Fruit fly (Drosophila melanogaster): ENCODE results near the gene Teh4.

Gene Teh4

dm6 chr3L:4220679-4221078 is 42.6 kb upstream of the Teh4 start (continued):
- peak; percentile 26 for TF ChIP-seq dmrt11E (tag; optimal IDR thresholded peaks at IDR 0.05)
- no peak for TF ChIP-seq trh (GFP tag; optimal IDR thresholded peaks at IDR 0.05)
- no peak for TF ChIP-seq CG3726 (GFP tag; IDR thresholded peaks at IDR 0.05)
- TF ChIP-seq CG10979 (tag; optimal IDR thresholded peaks at IDR 0.05): no peak
- TF ChIP-seq CG2875 (GFP tag; optimal IDR thresholded peaks at IDR 0.05): peak; percentile 16
- peak; percentile 15 for TF ChIP-seq CG6813 (GFP tag; optimal IDR thresholded peaks at IDR 0.05)
- peak; percentile 28 for TF ChIP-seq wek (GFP tag; optimal IDR thresholded peaks at IDR 0.05)
- TF ChIP-seq dimm (GFP tag; IDR thresholded peaks at IDR 0.05): no peak
- no peak for TF ChIP-seq CG6175 (GFP tag; IDR thresholded peaks at IDR 0.05)
- no peak for TF ChIP-seq Hr78 (GFP tag; optimal IDR thresholded peaks at IDR 0.05)
- TF ChIP-seq rib (GFP tag; IDR thresholded peaks at IDR 0.05): no peak
- peak; percentile 22 for TF ChIP-seq Sox100B (GFP tag; optimal IDR thresholded peaks at IDR 0.05)
- peak; percentile 31 for TF ChIP-seq lbe (GFP tag; optimal IDR thresholded peaks at IDR 0.05)
- peak; percentile 8 for TF ChIP-seq CG3407 (GFP tag; optimal IDR thresholded peaks at IDR 0.05)
- TF ChIP-seq CG9727 (GFP tag; optimal IDR thresholded peaks at IDR 0.05): no peak
- TF ChIP-seq vfl (GFP tag; optimal IDR thresholded peaks at IDR 0.05): no peak
- TF ChIP-seq CG4707 (GFP tag; optimal IDR thresholded peaks at IDR 0.05): peak; percentile 3
- TF ChIP-seq so (GFP tag; IDR thresholded peaks at IDR 0.05): no peak

dm6 chr3L:4219291-4220228 is 41.5 kb upstream of the Teh4 start:
- TF ChIP-seq Sox102F (GFP tag; optimal IDR thresholded peaks at IDR 0.05) (no peak), C15 (GFP tag; IDR thresholded peaks at IDR 0.05) (no peak), CG12071 (GFP tag; optimal IDR thresholded peaks at IDR 0.05) (peak; percentile 33), CG31365 (tag; optimal IDR thresholded peaks at IDR 0.05) (no peak), ara (GFP tag; IDR thresholded peaks at IDR 0.05) (0 out of 2 replicates have a peak, but pooled peaks have one; percentile 24), CG9727 (GFP tag; optimal IDR thresholded peaks at IDR 0.05) (peak; percentile 34), Gsc (GFP tag; IDR thresholded peaks at IDR 0.05) (no peak), caup (GFP tag; optimal IDR thresholded peaks at IDR 0.05; ENCODE audit: severe bottlenecking) (no peak), CG3281 (GFP tag; optimal IDR thresholded peaks at IDR 0.05) (no peak), aop (GFP tag; IDR thresholded peaks at IDR 0.05) (no peak), Usf (GFP tag; optimal IDR thresholded peaks at IDR 0.05) (no peak), Scr (GFP tag; IDR thresholded peaks at IDR 0.05; ENCODE audit: partially characterized antibody) (no peak), Rx (GFP tag; IDR thresholded peaks at IDR 0.05) (no peak), CG15479 (GFP tag; optimal IDR thresholded peaks at IDR 0.05) (no peak), CG10959 (GFP tag; IDR thresholded peaks at IDR 0.05) (no peak), Dref (GFP tag; IDR thresholded peaks at IDR 0.05) (no peak), Kr (GFP tag; optimal IDR thresholded peaks at IDR 0.05) (peak; percentile 16), CG2199 (GFP tag; IDR thresholded peaks at IDR 0.05) (peak; percentile 68; the same call in 1 of the 3 replicates), salm (tag; optimal IDR thresholded peaks at IDR 0.05) (no peak), CG10462 (GFP tag; optimal IDR thresholded peaks at IDR 0.05) (no peak), Camta (GFP tag; optimal IDR thresholded peaks at IDR 0.05) (no peak), bsh (GFP tag; optimal IDR thresholded peaks at IDR 0.05) (no peak), grau (tag; optimal IDR thresholded peaks at IDR 0.05) (no peak), Dip2 (GFP tag; IDR thresholded peaks at IDR 0.05) (no peak), CG18599 (GFP tag; optimal IDR thresholded peaks at IDR 0.05) (peak; percentile 24), CG11696 (GFP tag; IDR thresholded peaks at IDR 0.05) (no peak), GATAe (GFP tag; conservative IDR thresholded peaks at IDR 0.05) (peak; percentile 65), pzg (GFP tag; optimal IDR thresholded peaks at IDR 0.05) (no peak), CG12744 (GFP tag; optimal IDR thresholded peaks at IDR 0.05) (no peak), ap (GFP tag; IDR thresholded peaks at IDR 0.05) (no peak), grn (GFP tag; optimal IDR thresholded peaks at IDR 0.05) (peak; percentile 99)

All from whole organism, embryonic.